Worm (Caenorhabditis elegans): ENCODE measurements around the gene F34H10.3.

The F34H10.3 gene

DNA sequence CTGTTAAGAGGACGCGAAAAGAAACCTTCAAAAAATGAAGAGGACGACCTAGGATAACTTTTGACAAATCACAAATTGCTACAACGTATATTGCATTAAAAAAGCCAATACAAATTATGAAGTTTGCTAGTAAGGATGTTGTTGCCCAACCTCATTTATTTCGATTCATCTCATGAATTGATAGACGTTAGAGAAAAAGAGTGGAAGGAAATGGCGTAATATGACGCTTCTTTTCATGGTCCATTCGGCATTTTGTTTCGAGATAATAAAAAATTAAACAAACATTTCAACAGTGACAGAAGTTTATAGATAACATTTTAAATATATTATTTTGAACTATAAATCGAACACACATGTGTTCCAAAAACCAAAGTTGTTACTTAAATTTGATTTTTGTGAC, 6.1 kb upstream of the F34H10.3 start:
- no peak for TF ChIP-seq mab-5 (tag; optimal IDR thresholded peaks at IDR 0.05)
- no peak for TF ChIP-seq fos-1 (tag; optimal IDR thresholded peaks at IDR 0.05)
- no peak for TF ChIP-seq gmeb-1 (tag; optimal IDR thresholded peaks at IDR 0.05)
- no peak for TF ChIP-seq skn-1 (tag; optimal IDR thresholded peaks at IDR 0.05)
- no peak for TF ChIP-seq ztf-11 (tag; optimal IDR thresholded peaks at IDR 0.05)
- peak; percentile 21 for TF ChIP-seq sma-9 (GFP tag; optimal IDR thresholded peaks at IDR 0.05)
- TF ChIP-seq sma-9 (tag; optimal IDR thresholded peaks at IDR 0.05), result no peak
- TF ChIP-seq R02D3.7 (tag; optimal IDR thresholded peaks at IDR 0.05), result no peak
- no peak for TF ChIP-seq Y55F3AM.14 (GFP tag; optimal IDR thresholded peaks at IDR 0.05)
- no peak for TF ChIP-seq crh-2 (tag; optimal IDR thresholded peaks at IDR 0.05)
- no peak for TF ChIP-seq nhr-237 (tag; optimal IDR thresholded peaks at IDR 0.05)
- no peak for TF ChIP-seq lin-39 (tag; optimal IDR thresholded peaks at IDR 0.05)
- no peak for TF ChIP-seq ZK546.5 (tag; optimal IDR thresholded peaks at IDR 0.05)
- TF ChIP-seq unc-55 (GFP tag; optimal IDR thresholded peaks at IDR 0.05), result no peak
- peak in 1 of 2 experiments; percentile 33 for TF ChIP-seq lsy-2 (tag; optimal IDR thresholded peaks at IDR 0.05)
- TF ChIP-seq nhr-129 (tag; optimal IDR thresholded peaks at IDR 0.05), result peak; percentile 56
- TF ChIP-seq nhr-11 (tag; optimal IDR thresholded peaks at IDR 0.05), result no peak
- no peak for TF ChIP-seq nhr-77 (tag; optimal IDR thresholded peaks at IDR 0.05)
- no peak for TF ChIP-seq blmp-1 (tag; optimal IDR thresholded peaks at IDR 0.05; ENCODE audit: insufficient read depth)
- TF ChIP-seq nhr-6 (tag; optimal IDR thresholded peaks at IDR 0.05), result no peak

DNA sequence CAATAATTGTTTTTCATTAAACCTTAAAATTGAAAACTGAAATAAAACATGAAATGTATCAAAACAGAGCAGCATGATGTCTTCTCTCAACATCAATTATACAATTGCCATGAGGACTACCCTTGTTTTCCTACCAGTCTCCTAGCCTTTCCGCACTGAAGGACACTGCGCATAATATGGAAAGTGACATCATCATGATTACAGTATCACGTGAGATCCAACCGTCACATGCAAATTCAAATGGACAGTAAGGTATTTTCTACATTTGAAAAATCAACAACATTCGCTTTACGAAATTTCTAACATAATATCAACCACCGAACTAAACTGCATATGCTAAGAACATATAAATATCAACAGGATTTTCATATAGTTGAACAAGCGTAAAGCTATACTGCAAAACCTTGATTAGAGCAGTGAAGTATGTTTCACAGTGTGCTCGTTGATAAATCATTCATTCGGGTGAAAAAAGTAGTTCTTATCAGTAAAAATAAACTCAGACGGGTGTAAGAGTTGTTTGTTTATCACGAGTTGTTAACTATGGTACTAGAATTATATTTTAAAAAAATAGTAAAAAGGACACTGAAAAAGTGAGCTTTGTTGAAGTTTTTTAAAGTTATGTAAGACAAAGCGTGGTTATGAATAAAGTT, 4.1 kb upstream of the F34H10.3 start:
- TF ChIP-seq unc-55 (GFP tag; optimal IDR thresholded peaks at IDR 0.05) (no peak), sma-3 (GFP tag; optimal IDR thresholded peaks at IDR 0.05) (peak; percentile 24), aly-2 (tag; optimal IDR thresholded peaks at IDR 0.05) (no peak), crh-2 (tag; optimal IDR thresholded peaks at IDR 0.05) (peak; percentile 7), fos-1 (tag; optimal IDR thresholded peaks at IDR 0.05) (peak; percentile 33), nhr-12 (tag; optimal IDR thresholded peaks at IDR 0.05) (no peak), ceh-16 (tag; optimal IDR thresholded peaks at IDR 0.05) (peak; percentile 18), Y55F3AM.14 (GFP tag; optimal IDR thresholded peaks at IDR 0.05) (no peak), gmeb-1 (tag; optimal IDR thresholded peaks at IDR 0.05) (peak; percentile 24), ama-1 (optimal IDR thresholded peaks at IDR 0.05) (no peak), lsy-2 (tag; optimal IDR thresholded peaks at IDR 0.05) (no peak), zag-1 (tag; optimal IDR thresholded peaks at IDR 0.05) (no peak), nhr-129 (tag; optimal IDR thresholded peaks at IDR 0.05) (peak; percentile 56), unc-62 (GFP tag; optimal IDR thresholded peaks at IDR 0.05) (no peak), nhr-237 (tag; optimal IDR thresholded peaks at IDR 0.05) (no peak), ztf-4 (tag; optimal IDR thresholded peaks at IDR 0.05) (peak; percentile 33), sem-4 (tag; optimal IDR thresholded peaks at IDR 0.05) (no peak), nhr-21 (tag; optimal IDR thresholded peaks at IDR 0.05) (no peak), nhr-25 (tag; optimal IDR thresholded peaks at IDR 0.05) (peak; percentile 88), mbf-1 (tag; optimal IDR thresholded peaks at IDR 0.05) (no peak), C34F6.9 (tag; optimal IDR thresholded peaks at IDR 0.05) (peak; percentile 49)

DNA sequence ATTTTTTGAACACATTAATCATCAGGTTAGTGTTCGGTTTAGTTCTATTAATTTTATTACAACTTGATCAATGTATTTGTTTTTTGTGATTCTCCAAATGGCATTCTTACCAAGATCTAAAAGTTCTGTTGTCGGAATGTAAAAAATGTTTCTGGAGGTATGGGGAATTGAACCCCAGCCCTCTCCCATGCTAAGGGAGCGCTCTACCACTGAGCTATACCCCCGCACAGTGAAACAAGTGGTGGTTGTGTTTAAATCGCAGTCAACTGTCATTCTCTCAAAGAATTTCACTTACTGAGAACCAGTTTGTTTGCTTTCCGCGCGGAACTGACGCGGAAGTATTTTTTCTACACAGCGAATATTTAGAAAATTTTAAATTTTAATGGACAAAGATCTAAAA, 2.9 kb upstream of the F34H10.3 start:
- no peak for TF ChIP-seq ceh-82 (tag; optimal IDR thresholded peaks at IDR 0.05)
- peak; percentile 40 for TF ChIP-seq lin-13 (GFP tag; optimal IDR thresholded peaks at IDR 0.05)
- TF ChIP-seq nhr-25 (tag; optimal IDR thresholded peaks at IDR 0.05), result peak; percentile 18
- TF ChIP-seq nhr-12 (tag; optimal IDR thresholded peaks at IDR 0.05), result no peak
- TF ChIP-seq sem-4 (tag; optimal IDR thresholded peaks at IDR 0.05), result peak; percentile 12
- no peak for TF ChIP-seq nhr-77 (tag; optimal IDR thresholded peaks at IDR 0.05)
- peak; percentile 30 for TF ChIP-seq sma-3 (GFP tag; optimal IDR thresholded peaks at IDR 0.05)
- peak; percentile 67 for TF ChIP-seq sma-9 (GFP tag; optimal IDR thresholded peaks at IDR 0.05)
- TF ChIP-seq sma-9 (tag; optimal IDR thresholded peaks at IDR 0.05), result no peak
- peak in 1 of 2 experiments; percentile 27 for TF ChIP-seq lsy-2 (tag; optimal IDR thresholded peaks at IDR 0.05)
- TF ChIP-seq F13H6.1 (tag; optimal IDR thresholded peaks at IDR 0.05), result peak; percentile 21
- peak; percentile 15 for TF ChIP-seq fos-1 (tag; optimal IDR thresholded peaks at IDR 0.05)
- peak; percentile 49 for TF ChIP-seq nhr-21 (tag; optimal IDR thresholded peaks at IDR 0.05)
- no peak for TF ChIP-seq snpc-4 (tag; optimal IDR thresholded peaks at IDR 0.05)
- peak; percentile 37 for TF ChIP-seq crh-2 (tag; optimal IDR thresholded peaks at IDR 0.05)
- TF ChIP-seq ama-1 (optimal IDR thresholded peaks at IDR 0.05), result no peak
- no peak for TF ChIP-seq aly-2 (tag; optimal IDR thresholded peaks at IDR 0.05)
- peak; percentile 62 for TF ChIP-seq nhr-129 (tag; optimal IDR thresholded peaks at IDR 0.05)
- peak; percentile 32 for TF ChIP-seq unc-55 (GFP tag; optimal IDR thresholded peaks at IDR 0.05)
- TF ChIP-seq mbf-1 (tag; optimal IDR thresholded peaks at IDR 0.05), result no peak
- TF ChIP-seq elt-1 (tag; optimal IDR thresholded peaks at IDR 0.05), result no peak
- peak; percentile 21 for TF ChIP-seq C34F6.9 (tag; optimal IDR thresholded peaks at IDR 0.05)
- TF ChIP-seq dmd-4 (tag; optimal IDR thresholded peaks at IDR 0.05), result no peak
- TF ChIP-seq ZK546.5 (tag; optimal IDR thresholded peaks at IDR 0.05), result no peak
- peak; percentile 44 for TF ChIP-seq nhr-11 (tag; optimal IDR thresholded peaks at IDR 0.05)
- peak; percentile 18 for TF ChIP-seq ztf-4 (tag; optimal IDR thresholded peaks at IDR 0.05)

Measured in whole organism, L2 larva.